Worm (Caenorhabditis elegans) whole organism, dauer: ENCODE data around the gene ndua-5.

Source experiments
- unc-62 ChIP-seq: sonication (generic microtip); optimal IDR thresholded peaks from 2 replicates; lab custom pipeline; 2017; ENCODE audit warnings: missing biosample characterization, missing genetic modification reagents, missing genetic modification characterization

Gene ndua-5

ce11 chrIV:9485972-9486371 lies 38.7 kb downstream of the ndua-5 start, which contains the start of gene sru-2:
Gene sru-2 (plus strand): TSS chrIV:9486272.
- TF ChIP-seq unc-62 (GFP tag; lab: Kevin White, UChicago), result no peak

DNA sequence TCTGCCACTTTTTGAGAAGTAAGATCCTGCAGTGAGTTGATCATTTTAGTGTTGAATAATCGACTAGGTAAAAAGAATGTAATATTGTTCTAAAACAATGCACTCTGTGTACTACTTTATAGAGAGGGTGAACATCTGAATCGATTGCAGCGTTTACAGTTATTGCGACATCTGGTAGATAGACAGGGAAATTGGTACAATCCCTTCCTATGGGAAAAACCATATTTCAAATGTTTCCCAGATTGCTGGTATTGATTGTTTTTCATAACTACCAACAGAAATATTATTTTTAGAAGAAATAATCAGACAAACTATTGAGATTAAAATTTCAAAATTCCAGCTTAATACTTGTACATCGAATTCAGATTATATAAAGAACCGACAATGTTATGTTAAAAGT lies 39.7 kb downstream of the ndua-5 start, which contains the start of gene gadr-2:
gadr-2 (minus strand) TSS at position 101 of the 400 bp plus-strand sequence.
- TF ChIP-seq unc-62 (GFP tag; lab: Kevin White, UChicago), result no peak

ce11 chrIV:9480936-9481335 lies 43.8 kb downstream of the ndua-5 start, which contains the start of gene cng-3:
Gene cng-3 (minus strand): TSS chrIV:9481037.
- no peak for TF ChIP-seq unc-62 (GFP tag; lab: Kevin White, UChicago)

DNA sequence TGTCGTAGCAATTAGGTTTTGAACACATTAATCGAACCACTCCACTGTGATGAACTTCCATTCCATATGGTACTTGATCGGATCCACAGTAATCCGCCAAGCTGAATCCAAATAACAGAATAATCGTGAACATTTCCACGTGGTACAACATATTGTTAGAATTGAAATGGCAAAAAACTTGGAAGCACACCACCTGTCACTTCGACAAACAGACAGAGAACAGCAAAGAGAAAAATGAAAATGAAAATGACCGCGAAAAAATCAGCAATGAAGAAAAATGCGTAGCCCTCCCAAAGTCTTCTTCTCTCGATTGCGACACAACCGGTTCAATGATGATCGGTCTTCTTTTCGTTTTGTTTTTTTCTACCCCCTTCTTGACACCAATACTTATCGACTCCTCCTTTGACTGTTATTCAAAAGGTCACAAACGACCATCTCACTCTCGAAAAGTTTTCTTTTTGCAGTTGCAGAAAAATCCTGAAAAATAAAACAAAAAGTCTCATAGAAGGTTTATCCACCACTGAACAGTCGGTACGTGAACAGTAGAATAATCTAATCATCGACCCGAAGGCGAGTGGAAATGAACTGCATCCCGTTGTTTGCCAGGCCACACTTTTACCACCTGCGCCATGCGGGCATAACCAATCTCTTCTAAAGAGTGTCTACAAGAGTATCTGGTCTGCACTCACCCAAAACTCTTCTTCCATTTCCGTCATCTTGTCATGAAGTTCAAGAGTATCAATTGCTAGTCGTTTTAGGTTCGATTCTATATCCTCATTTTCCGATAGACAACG lies 47.4 kb downstream of the ndua-5 start, which contains the start of gene wrt-3:
wrt-3 (minus strand) TSS at position 322 of the 794 bp plus-strand sequence.
- no peak for TF ChIP-seq unc-62 (GFP tag; lab: Kevin White, UChicago)
